Worm (Caenorhabditis elegans) whole organism, young adult: ENCODE results near the gene K08E7.6.

Source experiments
- B0336.3 ChIP-seq: fragments of 200-800 bp; sonication (Bioruptor generic); IDR thresholded peaks from 2 replicates; pipeline ENCODE4 v1.3.6; 2022; ENCODE audit warnings: missing genetic modification characterization, missing compliant biosample characterization
- F10E7.11 ChIP-seq: sonication (generic microtip); optimal IDR thresholded peaks from 2 replicates; lab custom pipeline; 2017; ENCODE audit warnings: mild to moderate bottlenecking, missing genetic modification characterization, moderate library complexity, missing compliant biosample characterization
- F33H1.4 ChIP-seq: fragments of 200-800 bp; sonication (Bioruptor generic); IDR thresholded peaks from 2 replicates; pipeline ENCODE4 v1.3.6; 2022; ENCODE audit warnings: missing genetic modification reagents, missing genetic modification characterization, missing compliant biosample characterization
- F49E8.2 ChIP-seq: sonication (generic microtip); optimal IDR thresholded peaks from 3 replicates; lab custom pipeline; 2017; ENCODE audit warnings: missing genetic modification characterization, mild to moderate bottlenecking, missing compliant biosample characterization, antibody characterized with exemption, moderate library complexity; ENCODE audit not compliant: insufficient read depth
- F57A8.1 ChIP-seq: fragments of 200-800 bp; sonication (Bioruptor generic); optimal IDR thresholded peaks from 2 replicates; lab custom pipeline; 2018; ENCODE audit warnings: mild to moderate bottlenecking, missing genetic modification characterization, moderate library complexity, missing compliant biosample characterization
- T26A5.8 ChIP-seq: sonication (generic microtip); optimal IDR thresholded peaks from 2 replicates; lab custom pipeline; 2016; ENCODE audit warnings: missing genetic modification characterization, missing compliant biosample characterization
- Y53G8AR.9 ChIP-seq: fragments of 200-800 bp; sonication (Bioruptor generic); conservative IDR thresholded peaks from 2 replicates; pipeline ENCODE4 v1.3.6; 2022; ENCODE audit warnings: missing genetic modification reagents, missing genetic modification characterization, missing compliant biosample characterization
- aptf-2 ChIP-seq: fragments of 200-800 bp; sonication (Bioruptor generic); conservative IDR thresholded peaks from 2 replicates; pipeline ENCODE4 v1.3.6; 2022; ENCODE audit warnings: missing genetic modification reagents, missing genetic modification characterization, missing compliant biosample characterization
- aptf-3 ChIP-seq: fragments of 200-800 bp; sonication (Bioruptor generic); IDR thresholded peaks from 2 replicates; pipeline ENCODE4 v1.3.6; 2022; ENCODE audit warnings: missing genetic modification characterization, missing compliant biosample characterization
- efl-1 ChIP-seq: fragments of 150-350 bp; optimal IDR thresholded peaks from 2 replicates; lab custom pipeline; 2014; ENCODE audit warnings: missing biosample characterization, missing genetic modification reagents, missing genetic modification characterization
- egl-18 ChIP-seq: fragments of 200-800 bp; sonication (Bioruptor generic); IDR thresholded peaks from 2 replicates; pipeline ENCODE4 v1.3.6; 2022; ENCODE audit warnings: missing genetic modification reagents, missing genetic modification characterization, missing compliant biosample characterization
- fkh-3 ChIP-seq: sonication (generic microtip); optimal IDR thresholded peaks from 2 replicates; lab custom pipeline; 2016; ENCODE audit warnings: mild to moderate bottlenecking, missing genetic modification characterization, missing compliant biosample characterization
- him-1 ChIP-seq: sonication (generic microtip); optimal IDR thresholded peaks from 2 replicates; lab custom pipeline; 2016; ENCODE audit warnings: missing genotype, missing genetic modification reagents, missing genetic modification characterization, missing compliant biosample characterization
- hmg-1.2 ChIP-seq: fragments of 200-800 bp; sonication (Bioruptor generic); IDR thresholded peaks from 2 replicates; pipeline ENCODE4 v1.3.6; 2022; ENCODE audit warnings: missing genetic modification reagents, missing genetic modification characterization, missing compliant biosample characterization
- hmg-20 ChIP-seq: fragments of 200-800 bp; sonication (Bioruptor generic); IDR thresholded peaks from 2 replicates; pipeline ENCODE4 v1.3.6; 2022; ENCODE audit warnings: missing genetic modification reagents, missing genetic modification characterization, missing compliant biosample characterization
- hrde-1 ChIP-seq: sonication (generic microtip); optimal IDR thresholded peaks from 2 replicates; lab custom pipeline; 2016; ENCODE audit warnings: missing genetic modification characterization, mild to moderate bottlenecking, missing compliant biosample characterization, moderate library complexity, missing genotype, missing genetic modification reagents, borderline replicate concordance
- lag-1 ChIP-seq: fragments of 200-800 bp; sonication (Bioruptor generic); IDR thresholded peaks from 2 replicates; pipeline ENCODE4 v1.3.6; 2022; ENCODE audit warnings: missing genetic modification reagents, missing genetic modification characterization, missing compliant biosample characterization
- lin-35 ChIP-seq, 3 experiments: fragments of 150-350 bp in 2 of 3; sonication (generic microtip) in 1 of 3; optimal IDR thresholded peaks; 2 replicates each; lab custom pipeline; 2014 to 2018; ENCODE audit warnings: missing biosample characterization in 3 of 3, missing genetic modification characterization in 3 of 3, missing genetic modification reagents in 3 of 3
- lsl-1 ChIP-seq: fragments of 200-800 bp; sonication (Bioruptor generic); optimal IDR thresholded peaks from 2 replicates; lab custom pipeline; 2018; ENCODE audit warnings: mild to moderate bottlenecking, missing genetic modification characterization, moderate library complexity, missing compliant biosample characterization
- madf-6 ChIP-seq: fragments of 200-800 bp; sonication (Bioruptor generic); IDR thresholded peaks from 2 replicates; pipeline ENCODE4 v1.3.6; 2022; ENCODE audit warnings: missing genetic modification reagents, missing genetic modification characterization, missing compliant biosample characterization
- mcd-1 ChIP-seq: fragments of 200-800 bp; sonication (Bioruptor generic); IDR thresholded peaks from 2 replicates; pipeline ENCODE4 v1.3.6; 2022; ENCODE audit warnings: missing genetic modification reagents, missing genetic modification characterization, missing compliant biosample characterization
- mel-28 ChIP-seq: sonication (generic microtip); optimal IDR thresholded peaks from 2 replicates; lab custom pipeline; 2016; ENCODE audit warnings: borderline replicate concordance, mild to moderate bottlenecking, missing genetic modification characterization, missing compliant biosample characterization
- mxl-1 ChIP-seq: sonication (generic microtip); optimal IDR thresholded peaks from 2 replicates; lab custom pipeline; 2016; ENCODE audit warnings: missing genetic modification characterization, missing compliant biosample characterization
- nfyb-1 ChIP-seq: fragments of 200-800 bp; sonication (Bioruptor generic); IDR thresholded peaks from 2 replicates; pipeline ENCODE4 v1.3.6; 2022; ENCODE audit warnings: missing genetic modification reagents, missing genetic modification characterization, missing compliant biosample characterization
- nhr-120 ChIP-seq: fragments of 200-800 bp; sonication (Bioruptor generic); IDR thresholded peaks from 2 replicates; pipeline ENCODE4 v1.3.6; 2022; ENCODE audit warnings: missing genetic modification characterization, missing compliant biosample characterization
- nhr-90 ChIP-seq: sonication (generic microtip); optimal IDR thresholded peaks from 2 replicates; lab custom pipeline; 2016; ENCODE audit warnings: missing genotype, mild to moderate bottlenecking, missing genetic modification characterization, missing compliant biosample characterization
- pbrm-1 ChIP-seq: fragments of 200-800 bp; sonication (Bioruptor generic); IDR thresholded peaks from 2 replicates; pipeline ENCODE4 v1.3.6; 2022; ENCODE audit warnings: missing genetic modification reagents, missing genetic modification characterization, missing compliant biosample characterization
- snpc-1.3 ChIP-seq: sonication (generic microtip); optimal IDR thresholded peaks from 2 replicates; lab custom pipeline; 2017; ENCODE audit warnings: missing genetic modification characterization, mild to moderate bottlenecking, missing compliant biosample characterization, antibody characterized with exemption, moderate library complexity, missing genotype, missing genetic modification reagents; ENCODE audit not compliant: insufficient read depth
- snpc-4 ChIP-seq, 5 experiments: fragments of 150-350 bp in 1 of 5; sonication (generic microtip) in 4 of 5; optimal IDR thresholded peaks; 2 replicates each; lab custom pipeline; 2014 to 2018; ENCODE audit warnings: missing genetic modification characterization in 5 of 5, missing biosample characterization in 3 of 5, antibody characterized with exemption in 2 of 5, mild to moderate bottlenecking in 2 of 5, missing compliant biosample characterization in 2 of 5, missing genotype in 2 of 5, moderate library complexity in 2 of 5, missing genetic modification reagents in 1 of 5
- sptf-2 ChIP-seq: fragments of 200-800 bp; sonication (Bioruptor generic); optimal IDR thresholded peaks from 2 replicates; lab custom pipeline; 2018; ENCODE audit warnings: mild to moderate bottlenecking, missing genetic modification characterization, missing compliant biosample characterization
- tbx-9 ChIP-seq: sonication (generic microtip); optimal IDR thresholded peaks from 2 replicates; lab custom pipeline; 2016; ENCODE audit warnings: borderline replicate concordance, missing genetic modification characterization, inconsistent platforms, missing compliant biosample characterization
- xnd-1 ChIP-seq: sonication (generic microtip); optimal IDR thresholded peaks from 2 replicates; lab custom pipeline; 2016; ENCODE audit warnings: missing genotype, missing genetic modification reagents, missing genetic modification characterization, missing compliant biosample characterization
- zfh-2 ChIP-seq: fragments of 200-800 bp; sonication (Bioruptor generic); conservative IDR thresholded peaks from 2 replicates; pipeline ENCODE4 v1.3.6; 2022; ENCODE audit warnings: missing genetic modification reagents, missing genetic modification characterization, missing compliant biosample characterization
- ztf-28 ChIP-seq: fragments of 200-800 bp; sonication (Bioruptor generic); IDR thresholded peaks from 2 replicates; pipeline ENCODE4 v1.3.6; 2022; ENCODE audit warnings: missing genetic modification reagents, missing genetic modification characterization, missing compliant biosample characterization

Gene K08E7.6

ce11 chrIV:12618877-12619276 is 37.9 kb upstream of the K08E7.6 start:
- TF ChIP-seq hmg-1.2 (GFP tag; lab: Robert Waterston, UW): peak; percentile 38; the same call in 1 of the 2 replicates
- TF ChIP-seq F10E7.11: no peak
- no peak for TF ChIP-seq T26A5.8 (tag; lab: Kevin White, UChicago)
- TF ChIP-seq nhr-90 (tag; lab: Kevin White, UChicago): no peak
- TF ChIP-seq lin-35 (GFP tag; optimal IDR thresholded peaks at IDR 0.05; lab: Kevin White, UChicago): no peak

- TF ChIP-seq efl-1 (GFP tag; lab: Kevin White, UChicago) (peak; percentile 74), tbx-9 (tag; lab: Kevin White, UChicago) (no peak), madf-6 (GFP tag; lab: Robert Waterston, UW) (peak; percentile 84), F57A8.1 (GFP tag; lab: Kevin White, UChicago) (no peak), xnd-1 (tag; lab: Kevin White, UChicago) (peak; percentile 62)
Measured at ce11 chrIV:12617934-12618333, 37.0 kb upstream of the K08E7.6 start.

ce11 chrIV:12616943-12617689 is 36.2 kb upstream of the K08E7.6 start:
- TF ChIP-seq nfyb-1 (GFP tag; lab: Robert Waterston, UW) (peak; percentile 69; the same call in 1 of the 2 replicates), pbrm-1 (GFP tag; lab: Robert Waterston, UW) (no peak), zfh-2 (GFP tag; lab: Robert Waterston, UW) (peak; percentile 72)
- TF ChIP-seq, all 124 proteins: peak for 2

- no peak for TF ChIP-seq snpc-1.3 (tag; lab: Kevin White, UChicago)
- TF ChIP-seq T26A5.8 (tag; lab: Kevin White, UChicago): no peak
- TF ChIP-seq fkh-3 (tag; lab: Kevin White, UChicago): no peak
- no peak for TF ChIP-seq F49E8.2 (tag; lab: Kevin White, UChicago)
- no peak for TF ChIP-seq nhr-120 (GFP tag; lab: Robert Waterston, UW)
- no peak for TF ChIP-seq aptf-2 (GFP tag; lab: Robert Waterston, UW)
- 0 out of 2 replicates have a peak, but pooled peaks have one; percentile 35 for TF ChIP-seq zfh-2 (GFP tag; lab: Robert Waterston, UW)
- TF ChIP-seq mxl-1: no peak
- TF ChIP-seq him-1 (tag; lab: Kevin White, UChicago): no peak
- 0 out of 2 replicates have a peak, but pooled peaks have one; percentile 17 for TF ChIP-seq mcd-1
- TF ChIP-seq hmg-20 (GFP tag; lab: Robert Waterston, UW): no peak
- no peak for TF ChIP-seq lag-1 (GFP tag; lab: Robert Waterston, UW)
Measured at ce11 chrIV:12615122-12615745, 34.3 kb upstream of the K08E7.6 start.

ce11 chrIV:12614624-12615023 is 33.7 kb upstream of the K08E7.6 start, which contains the start of gene efa-6:
Gene efa-6, minus strand, starts transcription at chrIV:12614724.
- TF ChIP-seq sptf-2 (GFP tag; lab: Kevin White, UChicago) (no peak), aptf-3 (no peak), him-1 (tag; lab: Kevin White, UChicago) (no peak), lin-35 (GFP tag; optimal IDR thresholded peaks at IDR 0.05; lab: Kevin White, UChicago) (no peak), pbrm-1 (GFP tag; lab: Robert Waterston, UW) (no peak), nhr-120 (GFP tag; lab: Robert Waterston, UW) (no peak), mcd-1 (no peak), mel-28 (tag; lab: Kevin White, UChicago) (no peak)

- TF ChIP-seq sptf-2 (GFP tag; lab: Kevin White, UChicago): no peak
- 0 out of 2 replicates have a peak, but pooled peaks have one; percentile 6 for TF ChIP-seq F33H1.4 (GFP tag; lab: Robert Waterston, UW)
- TF ChIP-seq mcd-1: peak; percentile 82
- TF ChIP-seq aptf-3: no peak
- no peak for TF ChIP-seq ztf-28
- no peak for TF ChIP-seq snpc-4 (GFP tag; optimal IDR thresholded peaks at IDR 0.05; lab: Kevin White, UChicago)
- peak in 1 of 4 experiments; percentile 50 for TF ChIP-seq snpc-4 (tag; optimal IDR thresholded peaks at IDR 0.05; lab: Kevin White, UChicago)
- no peak for TF ChIP-seq egl-18 (GFP tag; lab: Robert Waterston, UW)
- peak; percentile 22 for TF ChIP-seq lsl-1 (GFP tag; lab: Kevin White, UChicago)
- TF ChIP-seq hrde-1 (tag; lab: Kevin White, UChicago): no peak
- peak; percentile 39 for TF ChIP-seq him-1 (tag; lab: Kevin White, UChicago)
- TF ChIP-seq Y53G8AR.9 (GFP tag; lab: Robert Waterston, UW): 0 out of 2 replicates have a peak, but pooled peaks have one; percentile 38
- TF ChIP-seq B0336.3 (GFP tag; lab: Robert Waterston, UW): peak; percentile 21; the same call in 1 of the 2 replicates
- peak; percentile 40 for TF ChIP-seq F49E8.2 (tag; lab: Kevin White, UChicago)
Measured at ce11 chrIV:12605401-12605800, 24.5 kb upstream of the K08E7.6 start, which contains the start of gene Y55D9A.2. Gene Y55D9A.2, minus strand, starts transcription at chrIV:12605431.
